Fruit fly (Drosophila melanogaster) whole organism: ENCODE results near the gene TFAM.

Experiments used
- CG8478 ChIP-seq: fragments of >200 bp; optimal IDR thresholded peaks from 2 replicates; lab custom pipeline; 2018; ENCODE audit warnings: inconsistent platforms
- Dll ChIP-seq: fragments of >200 bp; optimal IDR thresholded peaks from 2 replicates; lab custom pipeline; 2017
- EcR ChIP-seq, 2 experiments: fragments of >200 bp; optimal IDR thresholded peaks; 2 replicates each; lab custom pipeline; 2017; ENCODE audit warnings: missing biosample characterization in 2 of 2, missing genetic modification characterization in 2 of 2, missing genetic modification reagents in 2 of 2
- pan ChIP-seq: fragments of >200 bp; optimal IDR thresholded peaks from 2 replicates; lab custom pipeline; 2017
- psq ChIP-seq: fragments of >200 bp; optimal IDR thresholded peaks from 2 replicates; lab custom pipeline; 2017
- usp ChIP-seq: fragments of >200 bp; optimal IDR thresholded peaks from 2 replicates; lab custom pipeline; 2017; ENCODE audit warnings: missing biosample characterization, missing genetic modification characterization, mixed read lengths

dm6 chr3R:20616801-20617200, 40.0 kb upstream of the TFAM start, which contains the start of gene CG15923:
- no peak for TF ChIP-seq Dll (lab: Kevin White, UChicago)
- no peak for TF ChIP-seq pan (lab: Kevin White, UChicago)
- no peak for TF ChIP-seq CG8478 (lab: Kevin White, UChicago)
- no peak for TF ChIP-seq psq
- no peak for TF ChIP-seq EcR (GFP tag; optimal IDR thresholded peaks at IDR 0.05; lab: Kevin White, UChicago)
- TF ChIP-seq usp (GFP tag; lab: Kevin White, UChicago), result no peak
